Fruit fly (Drosophila melanogaster): ENCODE measurements around the gene CG16953.

DNA sequence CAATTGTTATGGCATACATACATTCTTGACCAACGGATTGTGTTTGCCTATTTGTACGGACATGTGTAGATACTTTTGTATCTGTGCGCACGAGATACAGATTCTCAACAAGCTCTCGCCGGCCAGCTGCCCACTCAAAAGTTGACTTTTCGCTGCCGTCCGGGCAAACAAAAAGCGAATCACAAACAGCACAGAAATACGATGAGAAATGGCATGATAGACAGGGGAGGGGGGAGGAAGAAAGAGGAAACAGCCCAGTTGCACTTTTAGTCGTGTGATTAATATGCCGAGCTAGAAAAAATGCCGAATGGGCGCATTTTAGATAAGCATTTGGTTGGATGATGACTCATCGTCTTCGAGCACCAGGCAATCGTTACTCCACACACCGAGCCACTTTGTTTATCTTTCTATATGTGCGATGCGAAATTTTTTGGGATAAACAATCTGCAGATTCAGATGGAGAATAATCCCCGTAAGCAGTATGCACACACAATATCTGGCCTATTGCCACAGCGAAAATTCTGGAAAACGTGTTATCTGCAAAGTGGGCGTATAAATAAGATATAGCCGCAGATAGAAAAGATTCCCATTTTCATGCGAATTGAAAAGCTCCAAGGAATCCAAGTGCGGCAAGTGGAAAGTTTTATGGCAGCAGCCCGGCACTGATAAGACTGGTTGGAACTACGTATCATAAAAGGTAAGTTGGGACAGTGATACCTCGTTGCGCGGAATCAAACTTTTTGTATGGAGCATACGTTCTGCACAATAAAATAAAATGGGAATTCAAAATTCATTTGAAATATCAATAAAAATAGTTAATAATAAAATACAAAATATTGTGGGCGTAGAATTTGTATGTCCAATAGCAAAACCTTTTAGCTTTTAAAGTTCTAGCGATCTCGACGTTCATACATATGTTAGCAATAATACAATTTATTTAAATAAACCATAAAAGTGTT lies 38.7 kb downstream of the CG16953 start:
- TF ChIP-seq usp (GFP tag; optimal IDR thresholded peaks at IDR 0.05) (no peak), CG8478 (optimal IDR thresholded peaks at IDR 0.05) (no peak), psq (optimal IDR thresholded peaks at IDR 0.05) (no peak), pan (optimal IDR thresholded peaks at IDR 0.05) (no peak)
